Fruit fly (Drosophila melanogaster) whole organism, prepupa: ENCODE measurements around the gene Pp2B-14D.

Source experiments
- Blimp-1 ChIP-seq: fragments of 200-800 bp; sonication (Bioruptor generic); optimal IDR thresholded peaks from 3 replicates; lab custom pipeline; 2017; ENCODE audit warnings: missing biosample characterization, missing genetic modification characterization, mild to moderate bottlenecking, moderate library complexity, missing genetic modification reagents
- CG10631 ChIP-seq: fragments of 200-800 bp; sonication (Bioruptor generic); optimal IDR thresholded peaks from 2 replicates; lab custom pipeline; 2016; ENCODE audit warnings: missing biosample characterization, missing genetic modification characterization
- CG10669 ChIP-seq: fragments of 200-800 bp; sonication (Bioruptor generic); optimal IDR thresholded peaks from 3 replicates; lab custom pipeline; 2018; ENCODE audit warnings: missing biosample characterization, mild to moderate bottlenecking, missing genetic modification characterization, moderate library complexity
- CG11762 ChIP-seq: fragments of 200-800 bp; sonication (Bioruptor generic); optimal IDR thresholded peaks from 3 replicates; lab custom pipeline; 2016; ENCODE audit warnings: missing biosample characterization, missing genetic modification characterization; ENCODE audit not compliant: insufficient read depth
- CG11902 ChIP-seq: fragments of 200-800 bp; sonication (Bioruptor generic); optimal IDR thresholded peaks from 3 replicates; lab custom pipeline; 2016; ENCODE audit warnings: missing biosample characterization, missing genetic modification characterization
- CG3032 ChIP-seq: fragments of 200-800 bp; optimal IDR thresholded peaks from 2 replicates; lab custom pipeline; 2019; ENCODE audit warnings: missing biosample characterization, mild to moderate bottlenecking, missing genetic modification characterization, moderate library complexity
- CG31627 ChIP-seq: fragments of 200-800 bp; sonication (Bioruptor generic); optimal IDR thresholded peaks from 3 replicates; lab custom pipeline; 2016; ENCODE audit warnings: missing biosample characterization, missing genetic modification characterization
- CG32006 ChIP-seq: fragments of 200-800 bp; sonication (Bioruptor generic); optimal IDR thresholded peaks from 3 replicates; lab custom pipeline; 2017; ENCODE audit warnings: missing biosample characterization, mild to moderate bottlenecking, missing genetic modification characterization
- CG34406 ChIP-seq: fragments of 200-800 bp; sonication (Bioruptor generic); optimal IDR thresholded peaks from 3 replicates; lab custom pipeline; 2016; ENCODE audit warnings: missing biosample characterization, missing genetic modification characterization
- CG4318 ChIP-seq: fragments of 200-800 bp; sonication (Bioruptor generic); optimal IDR thresholded peaks from 3 replicates; lab custom pipeline; 2017; ENCODE audit warnings: missing biosample characterization, mild to moderate bottlenecking, missing genetic modification characterization
- CG6163 ChIP-seq: fragments of 200-800 bp; sonication (Bioruptor generic); IDR thresholded peaks from 3 replicates; pipeline ENCODE4 v1.3.6; 2022; ENCODE audit warnings: missing biosample characterization, missing genetic modification characterization
- CG6276 ChIP-seq: fragments of 200-800 bp; sonication (Bioruptor generic); optimal IDR thresholded peaks from 2 replicates; lab custom pipeline; 2017; ENCODE audit warnings: missing biosample characterization, mild to moderate bottlenecking, missing genetic modification characterization
- CG6792 ChIP-seq: fragments of 200-800 bp; sonication (Bioruptor generic); optimal IDR thresholded peaks from 3 replicates; lab custom pipeline; 2016; ENCODE audit warnings: missing biosample characterization, missing genetic modification characterization
- CG6808 ChIP-seq: fragments of 200-800 bp; sonication (Bioruptor generic); optimal IDR thresholded peaks from 3 replicates; lab custom pipeline; 2017; ENCODE audit warnings: missing biosample characterization, missing genetic modification characterization, mild to moderate bottlenecking, moderate library complexity, missing genetic modification reagents
- CG6854 ChIP-seq: fragments of 200-800 bp; sonication (Bioruptor generic); optimal IDR thresholded peaks from 2 replicates; lab custom pipeline; 2017; ENCODE audit warnings: missing biosample characterization, mild to moderate bottlenecking, missing genetic modification characterization
- CG7368 ChIP-seq: fragments of 200-800 bp; sonication (Bioruptor generic); optimal IDR thresholded peaks from 3 replicates; lab custom pipeline; 2016; ENCODE audit warnings: missing biosample characterization, missing genetic modification characterization
- CG8119 ChIP-seq: fragments of 200-800 bp; sonication (Bioruptor generic); IDR thresholded peaks from 3 replicates; pipeline ENCODE4 v1.3.6; 2022; ENCODE audit warnings: missing biosample characterization, missing genetic modification characterization
- CG8319 ChIP-seq: fragments of 200-800 bp; sonication (Bioruptor generic); optimal IDR thresholded peaks from 3 replicates; lab custom pipeline; 2016; ENCODE audit warnings: missing biosample characterization, missing genetic modification characterization
- CG8632 ChIP-seq: fragments of 200-800 bp; sonication (Bioruptor generic); optimal IDR thresholded peaks from 3 replicates; lab custom pipeline; 2016; ENCODE audit warnings: missing biosample characterization, missing genetic modification characterization
- Eip75B ChIP-seq: fragments of 200-800 bp; sonication (Bioruptor generic); optimal IDR thresholded peaks from 3 replicates; lab custom pipeline; 2016; ENCODE audit warnings: missing biosample characterization, missing genetic modification characterization
- Eip78C ChIP-seq: fragments of 200-800 bp; sonication (Bioruptor generic); peaks from one replicate; lab custom pipeline; 2016; ENCODE audit warnings: missing biosample characterization, missing genetic modification characterization
- Eip93F ChIP-seq: fragments of 200-800 bp; sonication (Bioruptor generic); optimal IDR thresholded peaks from 2 replicates; lab custom pipeline; 2016; ENCODE audit warnings: missing biosample characterization, mild to moderate bottlenecking, missing genetic modification characterization
- Ets21C ChIP-seq: fragments of 200-800 bp; sonication (Bioruptor generic); optimal IDR thresholded peaks from 3 replicates; lab custom pipeline; 2016; ENCODE audit warnings: missing biosample characterization, missing genetic modification characterization
- Ets96B ChIP-seq: fragments of 200-800 bp; optimal IDR thresholded peaks from 2 replicates; lab custom pipeline; 2019; ENCODE audit warnings: missing biosample characterization, mild to moderate bottlenecking, missing genetic modification characterization, moderate library complexity
- Gug ChIP-seq: fragments of 200-800 bp; sonication (Bioruptor generic); IDR thresholded peaks from 2 replicates; pipeline ENCODE4 v1.3.6; 2022; ENCODE audit warnings: missing biosample characterization, missing genetic modification characterization
- Hr38 ChIP-seq: sonication (Bioruptor generic); optimal IDR thresholded peaks from 2 replicates; lab custom pipeline; 2016; ENCODE audit warnings: missing biosample characterization, missing genetic modification characterization
- Hr39 ChIP-seq: fragments of 200-800 bp; sonication (Bioruptor generic); optimal IDR thresholded peaks from 2 replicates; lab custom pipeline; 2016; ENCODE audit warnings: missing biosample characterization, missing genetic modification characterization
- Hr4 ChIP-seq: fragments of 200-800 bp; sonication (Bioruptor generic); optimal IDR thresholded peaks from 3 replicates; lab custom pipeline; 2016; ENCODE audit warnings: missing biosample characterization, missing genetic modification characterization
- Lpt ChIP-seq: fragments of 200-800 bp; sonication (Bioruptor generic); optimal IDR thresholded peaks from 3 replicates; lab custom pipeline; 2016; ENCODE audit warnings: missing biosample characterization, missing genetic modification characterization
- Met ChIP-seq: fragments of 200-800 bp; sonication (Bioruptor generic); optimal IDR thresholded peaks from 3 replicates; lab custom pipeline; 2016; ENCODE audit warnings: missing biosample characterization, missing genetic modification characterization
- OdsH ChIP-seq: fragments of 200-800 bp; sonication (Bioruptor generic); optimal IDR thresholded peaks from 3 replicates; lab custom pipeline; 2016; ENCODE audit warnings: missing biosample characterization, missing genetic modification characterization
- Smox ChIP-seq: fragments of 200-800 bp; sonication (Bioruptor generic); optimal IDR thresholded peaks from 3 replicates; lab custom pipeline; 2016; ENCODE audit warnings: missing biosample characterization, missing genetic modification characterization
- Sox102F ChIP-seq: fragments of 200-800 bp; sonication (Bioruptor generic); optimal IDR thresholded peaks from 2 replicates; lab custom pipeline; 2016; ENCODE audit warnings: missing biosample characterization, mild to moderate bottlenecking, missing genetic modification characterization
- Sox14 ChIP-seq: fragments of 200-800 bp; sonication (Bioruptor generic); optimal IDR thresholded peaks from 3 replicates; lab custom pipeline; 2016; ENCODE audit warnings: missing biosample characterization, missing genetic modification characterization
- Sox15 ChIP-seq: fragments of 200-800 bp; sonication (Bioruptor generic); optimal IDR thresholded peaks from 3 replicates; lab custom pipeline; 2016; ENCODE audit warnings: missing biosample characterization, missing genetic modification characterization
- achi ChIP-seq: fragments of 200-800 bp; sonication (Bioruptor generic); optimal IDR thresholded peaks from 3 replicates; lab custom pipeline; 2016; ENCODE audit warnings: missing biosample characterization, missing genetic modification characterization
- acj6 ChIP-seq: fragments of 200-800 bp; sonication (Bioruptor generic); optimal IDR thresholded peaks from 3 replicates; lab custom pipeline; 2016; ENCODE audit warnings: missing biosample characterization, missing genetic modification characterization
- cyc ChIP-seq: fragments of 200-800 bp; sonication (Bioruptor generic); optimal IDR thresholded peaks from 3 replicates; lab custom pipeline; 2016; ENCODE audit warnings: missing biosample characterization, missing genetic modification characterization
- esn ChIP-seq: fragments of 200-800 bp; sonication (Bioruptor generic); optimal IDR thresholded peaks from 2 replicates; lab custom pipeline; 2016; ENCODE audit warnings: missing biosample characterization, mild to moderate bottlenecking, missing genetic modification characterization, moderate library complexity
- fd85E ChIP-seq: fragments of 200-800 bp; sonication (Bioruptor generic); optimal IDR thresholded peaks from 3 replicates; lab custom pipeline; 2016; ENCODE audit warnings: missing biosample characterization, missing genetic modification characterization
- fkh ChIP-seq: fragments of 200-800 bp; sonication (Bioruptor generic); optimal IDR thresholded peaks from 3 replicates; lab custom pipeline; 2017; ENCODE audit warnings: missing biosample characterization, mild to moderate bottlenecking, missing genetic modification characterization, moderate library complexity
- lz ChIP-seq: fragments of 200-800 bp; sonication (Bioruptor generic); optimal IDR thresholded peaks from 3 replicates; lab custom pipeline; 2016; ENCODE audit warnings: missing biosample characterization, missing genetic modification characterization
- net ChIP-seq: fragments of 200-800 bp; sonication (Bioruptor generic); optimal IDR thresholded peaks from 3 replicates; lab custom pipeline; 2016; ENCODE audit warnings: missing biosample characterization, missing genetic modification characterization
- pdm3 ChIP-seq: fragments of 200-800 bp; sonication (Bioruptor generic); optimal IDR thresholded peaks from 3 replicates; lab custom pipeline; 2016; ENCODE audit warnings: missing biosample characterization, missing genetic modification characterization
- spab ChIP-seq: fragments of 200-800 bp; sonication (Bioruptor generic); optimal IDR thresholded peaks from 2 replicates; lab custom pipeline; 2017; ENCODE audit warnings: missing biosample characterization, mild to moderate bottlenecking, missing genetic modification characterization, missing genetic modification reagents
- ss ChIP-seq, 2 experiments: fragments of 200-800 bp; sonication (Bioruptor generic); optimal IDR thresholded peaks; 2 replicates in 1 of 2; 3 replicates in 1 of 2; lab custom pipeline; 2017 to 2018; ENCODE audit warnings: mild to moderate bottlenecking in 2 of 2, missing biosample characterization in 2 of 2, missing genetic modification characterization in 2 of 2, moderate library complexity in 1 of 2
- svp ChIP-seq: fragments of 200-800 bp; sonication (Bioruptor generic); peaks from one replicate; lab custom pipeline; 2016; ENCODE audit warnings: missing biosample characterization, missing genetic modification characterization
- topi ChIP-seq: fragments of 200-800 bp; sonication (Bioruptor generic); optimal IDR thresholded peaks from 3 replicates; lab custom pipeline; 2016; ENCODE audit warnings: missing biosample characterization, missing genetic modification characterization

Pp2B-14D gene

DNA sequence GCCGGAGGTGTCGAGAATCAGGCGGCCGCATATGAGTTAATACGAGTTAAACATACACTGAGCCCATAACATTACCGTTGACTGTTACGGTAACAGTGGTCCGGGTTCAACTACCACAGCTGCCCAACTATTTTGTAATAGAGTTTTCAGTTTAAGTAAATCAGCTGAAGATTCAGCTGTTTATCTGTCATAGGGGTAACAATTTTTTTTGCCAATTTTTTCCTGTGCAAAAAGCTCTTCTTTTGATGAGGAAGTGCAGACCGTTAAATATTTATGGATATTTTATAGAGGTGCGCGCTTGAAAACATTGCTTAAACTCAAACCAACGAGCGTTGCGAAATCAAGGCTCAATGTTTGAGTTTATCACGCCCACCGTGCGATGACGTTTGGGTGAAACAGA lies 21.9 kb upstream of the Pp2B-14D start:
- TF ChIP-seq Hr4 (GFP tag; lab: Kevin White, UChicago) (peak; percentile 55), CG34406 (GFP tag; lab: Kevin White, UChicago) (no peak), Eip75B (GFP tag; lab: Kevin White, UChicago) (no peak), Ets21C (GFP tag; lab: Kevin White, UChicago) (no peak), esn (GFP tag; lab: Kevin White, UChicago) (peak; percentile 0), CG4318 (GFP tag; lab: Kevin White, UChicago) (no peak), Hr39 (GFP tag; lab: Kevin White, UChicago) (peak; percentile 21), Sox14 (GFP tag; lab: Kevin White, UChicago) (peak; percentile 3), topi (GFP tag; lab: Kevin White, UChicago) (peak; percentile 4), CG31627 (peak; percentile 3), Eip78C (peak; percentile 62), acj6 (GFP tag; lab: Kevin White, UChicago) (peak; percentile 15), CG8119 (no peak), pdm3 (peak; percentile 7), cyc (GFP tag; lab: Kevin White, UChicago) (peak; percentile 10), OdsH (GFP tag; lab: Kevin White, UChicago) (peak; percentile 12), lz (GFP tag; lab: Kevin White, UChicago) (peak; percentile 4), CG32006 (GFP tag; lab: Kevin White, UChicago) (peak; percentile 56)
- TF ChIP-seq, all 60 proteins: peak for 13

DNA sequence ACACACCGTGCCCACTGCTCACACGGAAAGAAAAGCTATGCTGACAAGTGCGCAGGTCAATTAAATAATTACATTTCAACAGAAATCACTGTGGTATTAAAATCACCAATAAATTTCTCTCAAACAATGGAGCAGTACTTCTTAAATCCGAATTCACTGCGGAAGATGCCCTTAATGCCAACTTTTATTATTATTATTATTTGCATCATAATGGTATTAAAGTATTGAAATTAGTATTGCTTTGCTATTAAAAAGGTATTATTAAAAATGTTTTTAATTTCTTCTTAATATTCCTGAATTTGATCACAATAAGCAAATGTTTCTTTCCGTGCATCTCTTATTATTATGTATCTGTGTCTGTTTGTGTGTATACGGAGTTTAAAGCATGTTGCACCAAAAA lies 20.2 kb upstream of the Pp2B-14D start:
- TF ChIP-seq CG6163 (GFP tag; lab: Robert Waterston, UW) (no peak), CG6808 (GFP tag; lab: Kevin White, UChicago) (peak; percentile 15), Met (GFP tag; lab: Kevin White, UChicago) (no peak), Sox102F (GFP tag; lab: Kevin White, UChicago) (no peak), Eip93F (GFP tag; lab: Kevin White, UChicago) (no peak), fd85E (GFP tag; lab: Kevin White, UChicago) (no peak), topi (GFP tag; lab: Kevin White, UChicago) (peak; percentile 18), CG6854 (GFP tag; lab: Kevin White, UChicago) (no peak), CG32006 (GFP tag; lab: Kevin White, UChicago) (peak; percentile 61), Sox14 (GFP tag; lab: Kevin White, UChicago) (no peak), fkh (GFP tag; lab: Kevin White, UChicago) (no peak), CG8632 (GFP tag; lab: Kevin White, UChicago) (peak; percentile 25), ss (GFP tag; optimal IDR thresholded peaks at IDR 0.05; lab: Kevin White, UChicago) (peak in 1 of 2 experiments; percentile 23), Hr4 (GFP tag; lab: Kevin White, UChicago) (peak; percentile 43), Smox (peak; percentile 1), Lpt (GFP tag; lab: Kevin White, UChicago) (no peak), CG8319 (GFP tag; lab: Kevin White, UChicago) (no peak), pdm3 (peak; percentile 6), Hr39 (GFP tag; lab: Kevin White, UChicago) (no peak), CG34406 (GFP tag; lab: Kevin White, UChicago) (peak; percentile 19), acj6 (GFP tag; lab: Kevin White, UChicago) (peak; percentile 16), Blimp-1 (no peak), CG8119 (no peak), CG10631 (GFP tag; lab: Kevin White, UChicago) (peak; percentile 9), CG3032 (tag; lab: Kevin White, UChicago) (peak; percentile 31), CG11902 (GFP tag; lab: Kevin White, UChicago) (no peak), net (GFP tag; lab: Kevin White, UChicago) (no peak), spab (no peak), cyc (GFP tag; lab: Kevin White, UChicago) (peak; percentile 4), CG10669 (GFP tag; lab: Kevin White, UChicago) (peak; percentile 33), CG6276 (GFP tag; lab: Kevin White, UChicago) (peak; percentile 21), CG6792 (peak; percentile 6), Gug (GFP tag; lab: Robert Waterston, UW) (peak; percentile 11; the same call in 1 of the 2 replicates), Eip78C (peak; percentile 51), OdsH (GFP tag; lab: Kevin White, UChicago) (peak; percentile 46), CG11762 (GFP tag; lab: Kevin White, UChicago) (no peak), achi (peak; percentile 25), esn (GFP tag; lab: Kevin White, UChicago) (peak; percentile 19), svp (GFP tag; lab: Kevin White, UChicago) (peak; percentile 33), Hr38 (GFP tag; lab: Kevin White, UChicago) (no peak), Sox15 (GFP tag; lab: Kevin White, UChicago) (no peak), Ets96B (tag; lab: Kevin White, UChicago) (no peak), CG7368 (no peak), CG4318 (GFP tag; lab: Kevin White, UChicago) (peak; percentile 27)
